Fruit fly (Drosophila melanogaster) whole organism, embryonic: ENCODE measurements around the gene CG6574.

Experiments used
- Atf-2 ChIP-seq: fragments of 200-800 bp; sonication (Bioruptor generic); optimal IDR thresholded peaks from 2 replicates; lab custom pipeline; 2016; ENCODE audit warnings: missing biosample characterization, missing genetic modification characterization
- B-H2 ChIP-seq: fragments of 200-800 bp; sonication (Bioruptor generic); optimal IDR thresholded peaks from 2 replicates; lab custom pipeline; 2018; ENCODE audit warnings: missing biosample characterization, mild to moderate bottlenecking, missing genetic modification characterization
- BEAF-32 ChIP-seq: fragments of 200-800 bp; sonication (Bioruptor generic); optimal IDR thresholded peaks from 3 replicates; lab custom pipeline; 2017; ENCODE audit warnings: missing biosample characterization, missing genetic modification characterization, mild to moderate bottlenecking, moderate library complexity, missing genetic modification reagents
- Bgb ChIP-seq: fragments of 200-800 bp; sonication (Bioruptor generic); IDR thresholded peaks from 2 replicates; pipeline ENCODE4 v1.3.6; 2022; ENCODE audit warnings: missing biosample characterization, missing genetic modification characterization; ENCODE audit not compliant: partially characterized antibody
- CG1024 ChIP-seq: fragments of 200-800 bp; sonication (Bioruptor generic); IDR thresholded peaks from 2 replicates; pipeline ENCODE4 v1.3.6; 2022; ENCODE audit warnings: missing biosample characterization, missing genetic modification characterization
- CG10543 ChIP-seq: fragments of 200-800 bp; sonication (Bioruptor generic); optimal IDR thresholded peaks from 3 replicates; lab custom pipeline; 2017; ENCODE audit warnings: missing biosample characterization, mild to moderate bottlenecking, missing genetic modification characterization, moderate library complexity
- CG13424 ChIP-seq: fragments of 200-800 bp; sonication (Bioruptor generic); optimal IDR thresholded peaks from 2 replicates; lab custom pipeline; 2019; ENCODE audit warnings: missing biosample characterization, mild to moderate bottlenecking, missing genetic modification characterization, moderate library complexity
- CG14667 ChIP-seq: fragments of 200-800 bp; sonication (Bioruptor generic); IDR thresholded peaks from 2 replicates; pipeline ENCODE4 v1.3.6; 2022; ENCODE audit warnings: missing biosample characterization, missing genetic modification characterization
- CG14710 ChIP-seq: fragments of 200-800 bp; sonication (Bioruptor generic); optimal IDR thresholded peaks from 3 replicates; lab custom pipeline; 2019; ENCODE audit warnings: missing biosample characterization, mild to moderate bottlenecking, missing genetic modification characterization, moderate library complexity
- CG14965 ChIP-seq: fragments of 200-800 bp; sonication (Bioruptor generic); optimal IDR thresholded peaks from 2 replicates; lab custom pipeline; 2016; ENCODE audit warnings: missing biosample characterization, missing genetic modification characterization, borderline replicate concordance
- CG17361 ChIP-seq: fragments of 200-800 bp; sonication (Bioruptor generic); IDR thresholded peaks from 3 replicates; pipeline ENCODE4 v1.3.6; 2022; ENCODE audit warnings: missing biosample characterization, missing genetic modification characterization
- CG17568 ChIP-seq: fragments of 200-800 bp; sonication (Bioruptor generic); optimal IDR thresholded peaks from 2 replicates; lab custom pipeline; 2018; ENCODE audit warnings: missing biosample characterization, mild to moderate bottlenecking, missing genetic modification characterization, moderate library complexity
- CG4360 ChIP-seq: fragments of 200-800 bp; sonication (Bioruptor generic); IDR thresholded peaks from 2 replicates; pipeline ENCODE4 v1.3.6; 2022; ENCODE audit warnings: missing biosample characterization, missing genetic modification characterization
- CG6654 ChIP-seq: fragments of 200-800 bp; sonication (Bioruptor generic); optimal IDR thresholded peaks from 2 replicates; lab custom pipeline; 2017; ENCODE audit warnings: missing biosample characterization, mild to moderate bottlenecking, missing genetic modification characterization
- CG6689 ChIP-seq: fragments of 200-800 bp; sonication (Bioruptor generic); IDR thresholded peaks from 2 replicates; pipeline ENCODE4 v1.3.6; 2022; ENCODE audit warnings: missing biosample characterization, missing genetic modification characterization
- Deaf1 ChIP-seq: fragments of 200-800 bp; optimal IDR thresholded peaks from 3 replicates; lab custom pipeline; 2019; ENCODE audit warnings: missing biosample characterization, mild to moderate bottlenecking, missing genetic modification characterization, moderate library complexity
- Dip2 ChIP-seq: fragments of 200-800 bp; sonication (Bioruptor generic); IDR thresholded peaks from 2 replicates; pipeline ENCODE4 v1.3.6; 2022; ENCODE audit warnings: missing biosample characterization, missing genetic modification characterization
- ERR ChIP-seq: fragments of 200-800 bp; sonication (Bioruptor generic); optimal IDR thresholded peaks from 2 replicates; lab custom pipeline; 2016; ENCODE audit warnings: missing biosample characterization, missing genetic modification characterization
- Max ChIP-seq: fragments of 200-800 bp; sonication (Bioruptor generic); optimal IDR thresholded peaks from 2 replicates; lab custom pipeline; 2016; ENCODE audit warnings: missing biosample characterization, mild to moderate bottlenecking, missing genetic modification characterization
- Rfx ChIP-seq: fragments of 200-800 bp; sonication (Bioruptor generic); IDR thresholded peaks from 2 replicates; pipeline ENCODE4 v1.3.6; 2022; ENCODE audit warnings: missing biosample characterization, missing genetic modification characterization
- Sin3A ChIP-seq: fragments of >200 bp; optimal IDR thresholded peaks from 2 replicates; lab custom pipeline; 2018
- Trl ChIP-seq, 3 experiments: fragments of >200 bp in 2 of 3; fragments of 200-800 bp in 1 of 3; sonication (Bioruptor generic) in 1 of 3; optimal IDR thresholded peaks; 2 replicates in 1 of 3; 3 replicates in 2 of 3; lab custom pipeline; 2016 to 2017; ENCODE audit warnings: missing biosample characterization in 1 of 3, missing genetic modification characterization in 1 of 3
- ap ChIP-seq: fragments of 200-800 bp; sonication (Bioruptor generic); IDR thresholded peaks from 2 replicates; pipeline ENCODE4 v1.3.6; 2022; ENCODE audit warnings: missing biosample characterization, missing genetic modification characterization
- ash1 ChIP-seq: fragments of 200-800 bp; sonication (Bioruptor generic); optimal IDR thresholded peaks from 2 replicates; lab custom pipeline; 2018; ENCODE audit warnings: missing biosample characterization, mild to moderate bottlenecking, missing genetic modification characterization
- cas ChIP-seq: fragments of 200-800 bp; sonication (Bioruptor generic); IDR thresholded peaks from 2 replicates; pipeline ENCODE4 v1.3.6; 2022; ENCODE audit warnings: missing biosample characterization, missing genetic modification characterization
- chm ChIP-seq: fragments of 200-800 bp; sonication (Bioruptor generic); IDR thresholded peaks from 2 replicates; pipeline ENCODE4 v1.3.6; 2022; ENCODE audit warnings: missing biosample characterization, missing genetic modification characterization
- crol ChIP-seq: fragments of 200-800 bp; sonication (Bioruptor generic); IDR thresholded peaks from 2 replicates; pipeline ENCODE4 v1.3.6; 2022; ENCODE audit warnings: missing biosample characterization, missing genetic modification characterization
- danr ChIP-seq: fragments of 200-800 bp; sonication (Bioruptor generic); IDR thresholded peaks from 2 replicates; pipeline ENCODE4 v1.3.6; 2022; ENCODE audit warnings: missing biosample characterization, missing genetic modification characterization
- ems ChIP-seq: fragments of 200-800 bp; sonication (Bioruptor generic); optimal IDR thresholded peaks from 3 replicates; lab custom pipeline; 2016; ENCODE audit warnings: missing biosample characterization, missing genetic modification characterization
- exex ChIP-seq: fragments of 200-800 bp; sonication (Bioruptor generic); optimal IDR thresholded peaks from 4 replicates; lab custom pipeline; 2018; ENCODE audit warnings: missing biosample characterization, mild to moderate bottlenecking, missing genetic modification characterization, moderate library complexity
- fru ChIP-seq: fragments of >200 bp; optimal IDR thresholded peaks from 2 replicates; lab custom pipeline; 2017
- gcm ChIP-seq: fragments of 200-800 bp; sonication (Bioruptor generic); optimal IDR thresholded peaks from 2 replicates; lab custom pipeline; 2019; ENCODE audit warnings: missing biosample characterization, mild to moderate bottlenecking, missing genetic modification characterization, moderate library complexity
- gt ChIP-seq: fragments of 200-800 bp; sonication (Bioruptor generic); IDR thresholded peaks from 2 replicates; pipeline ENCODE4 v1.3.6; 2022; ENCODE audit warnings: missing biosample characterization, missing genetic modification characterization
- h ChIP-seq: fragments of >200 bp; optimal IDR thresholded peaks from 2 replicates; lab custom pipeline; 2017
- insv ChIP-seq, 2 experiments: fragments of 200-800 bp; sonication (Bioruptor generic); optimal IDR thresholded peaks; 3 replicates each; lab custom pipeline; 2016 to 2018; ENCODE audit warnings: missing biosample characterization in 2 of 2, missing genetic modification characterization in 2 of 2
- kay ChIP-seq: fragments of 200-800 bp; sonication (Bioruptor generic); optimal IDR thresholded peaks from 2 replicates; lab custom pipeline; 2016; ENCODE audit warnings: missing biosample characterization, missing genetic modification characterization
- knrl ChIP-seq: fragments of 200-800 bp; sonication (Bioruptor generic); IDR thresholded peaks from 3 replicates; pipeline ENCODE4 v1.3.6; 2022; ENCODE audit warnings: missing biosample characterization, missing genetic modification characterization; ENCODE audit not compliant: partially characterized antibody
- oc ChIP-seq: fragments of 200-800 bp; sonication (Bioruptor generic); optimal IDR thresholded peaks from 2 replicates; lab custom pipeline; 2018; ENCODE audit warnings: missing biosample characterization, mild to moderate bottlenecking, missing genetic modification characterization, moderate library complexity
- p53 ChIP-seq: fragments of 200-800 bp; sonication (Bioruptor generic); optimal IDR thresholded peaks from 2 replicates; lab custom pipeline; 2016; ENCODE audit warnings: missing biosample characterization, missing genetic modification characterization
- psq ChIP-seq: fragments of 200-800 bp; sonication (Bioruptor generic); optimal IDR thresholded peaks from 2 replicates; lab custom pipeline; 2017; ENCODE audit warnings: missing biosample characterization, missing genetic modification characterization
- sd ChIP-seq: fragments of 200-800 bp; sonication (Bioruptor generic); optimal IDR thresholded peaks from 3 replicates; lab custom pipeline; 2018; ENCODE audit warnings: missing biosample characterization, mild to moderate bottlenecking, missing genetic modification characterization, moderate library complexity
- sqz ChIP-seq: fragments of 200-800 bp; sonication (Bioruptor generic); optimal IDR thresholded peaks from 3 replicates; lab custom pipeline; 2018; ENCODE audit warnings: missing biosample characterization, mild to moderate bottlenecking, missing genetic modification characterization
- stc ChIP-seq: fragments of 200-800 bp; sonication (Bioruptor generic); IDR thresholded peaks from 2 replicates; pipeline ENCODE4 v1.3.6; 2022; ENCODE audit warnings: missing biosample characterization, missing genetic modification characterization
- trh ChIP-seq: fragments of 200-800 bp; sonication (Bioruptor generic); optimal IDR thresholded peaks from 2 replicates; lab custom pipeline; 2016; ENCODE audit warnings: missing biosample characterization, missing genetic modification characterization
- wek ChIP-seq: fragments of 200-800 bp; sonication (Bioruptor generic); optimal IDR thresholded peaks from 3 replicates; lab custom pipeline; 2018; ENCODE audit warnings: missing biosample characterization, mild to moderate bottlenecking, missing genetic modification characterization, moderate library complexity

The CG6574 gene

dm6 chr3R:10888633-10889519 lies 26.1 kb upstream of the CG6574 start (continued):
- TF ChIP-seq Dip2 (GFP tag; lab: Robert Waterston, UW) (no peak), CG17568 (GFP tag; lab: Kevin White, UChicago) (no peak), ap (GFP tag; lab: Robert Waterston, UW) (no peak), p53 (no peak), Max (GFP tag; lab: Kevin White, UChicago) (no peak), wek (peak; percentile 19), cas (GFP tag; lab: Robert Waterston, UW) (no peak), CG14667 (no peak), Deaf1 (peak; percentile 61), danr (GFP tag; lab: Robert Waterston, UW) (no peak), insv (GFP tag; optimal IDR thresholded peaks at IDR 0.05; lab: Kevin White, UChicago) (no peak)

- TF ChIP-seq gcm (GFP tag; lab: Kevin White, UChicago) (no peak), B-H2 (GFP tag; lab: Kevin White, UChicago) (peak; percentile 33), sqz (GFP tag; lab: Kevin White, UChicago) (no peak), Trl (optimal IDR thresholded peaks at IDR 0.05; lab: Kevin White, UChicago) (peak in 1 of 2 experiments; percentile 2), Trl (GFP tag; optimal IDR thresholded peaks at IDR 0.05; lab: Kevin White, UChicago) (no peak), CG17568 (GFP tag; lab: Kevin White, UChicago) (no peak), sd (tag; lab: Kevin White, UChicago) (peak; percentile 6), exex (tag; lab: Kevin White, UChicago) (peak; percentile 79), kay (peak; percentile 21), CG6654 (GFP tag; lab: Kevin White, UChicago) (no peak), ERR (GFP tag; lab: Kevin White, UChicago) (peak; percentile 67), ash1 (GFP tag; lab: Kevin White, UChicago) (no peak), BEAF-32 (GFP tag; lab: Kevin White, UChicago) (no peak)
Observed at dm6 chr3R:10888300-10888632, 25.5 kb upstream of the CG6574 start.

- TF ChIP-seq cas (GFP tag; lab: Robert Waterston, UW): peak; percentile 75
- peak; percentile 91 for TF ChIP-seq CG17361 (GFP tag; lab: Robert Waterston, UW)
- TF ChIP-seq oc (tag; lab: Kevin White, UChicago): peak; percentile 88
- peak; percentile 76 for TF ChIP-seq CG14710 (tag; lab: Kevin White, UChicago)
- TF ChIP-seq Bgb (GFP tag; lab: Robert Waterston, UW): peak; percentile 8; the same call in 1 of the 2 replicates
- TF ChIP-seq CG13424 (tag; lab: Kevin White, UChicago): peak; percentile 94
- peak; percentile 92 for TF ChIP-seq ems (GFP tag; lab: Kevin White, UChicago)
- TF ChIP-seq sd (tag; lab: Kevin White, UChicago): peak; percentile 80
- TF ChIP-seq CG14965 (GFP tag; lab: Kevin White, UChicago): no peak
- TF ChIP-seq Rfx: peak; percentile 92
- TF ChIP-seq gt (GFP tag; lab: Robert Waterston, UW): peak; percentile 56; the same call in 1 of the 2 replicates
- TF ChIP-seq knrl (GFP tag; lab: Robert Waterston, UW): peak; percentile 29; the same call in 1 of the 3 replicates
- peak; percentile 90 for TF ChIP-seq stc (GFP tag; lab: Robert Waterston, UW)
- TF ChIP-seq chm: peak; percentile 87
- no peak for TF ChIP-seq h
- TF ChIP-seq psq (GFP tag; lab: Kevin White, UChicago): peak; percentile 62
- TF ChIP-seq crol (GFP tag; lab: Robert Waterston, UW): peak; percentile 92
- TF ChIP-seq Sin3A (lab: Kevin White, UChicago): no peak
- TF ChIP-seq CG6689: peak; percentile 87
- TF ChIP-seq Atf-2: peak; percentile 82
- TF ChIP-seq CG4360 (GFP tag; lab: Robert Waterston, UW): peak; percentile 46; the same call in 1 of the 2 replicates
- peak; percentile 95 for TF ChIP-seq CG10543 (GFP tag; lab: Kevin White, UChicago)
- TF ChIP-seq CG1024 (GFP tag; lab: Robert Waterston, UW): 0 out of 2 replicates have a peak, but pooled peaks have one; percentile 29
- TF ChIP-seq fru: no peak
- TF ChIP-seq ash1 (GFP tag; lab: Kevin White, UChicago): no peak
- peak; percentile 48 for TF ChIP-seq trh (GFP tag; lab: Kevin White, UChicago)
Observed at dm6 chr3R:10886462-10887315, 23.9 kb upstream of the CG6574 start.
